Fruit fly (Drosophila melanogaster): ENCODE data around the gene CG2082.
A peak's percentile ranks its signal among the peaks of the same experiment; 100 is the strongest.

CG2082 gene

dm6 chr3R:5824456-5824855 lies 43.6 kb upstream of the CG2082 start, which contains the start of the genes Sec20 and dgrn (continued):
- TF ChIP-seq Sin3A (optimal IDR thresholded peaks at IDR 0.05) (peak; percentile 40), sr (GFP tag; IDR thresholded peaks at IDR 0.05) (no peak), CG15479 (GFP tag; optimal IDR thresholded peaks at IDR 0.05) (no peak), CG17385 (GFP tag; optimal IDR thresholded peaks at IDR 0.05) (peak; percentile 44), CG8924 (tag; optimal IDR thresholded peaks at IDR 0.05) (peak; percentile 73), Deaf1 (tag; optimal IDR thresholded peaks at IDR 0.05) (peak; percentile 63), CG7745 (tag; optimal IDR thresholded peaks at IDR 0.05) (no peak), CG7271 (tag; optimal IDR thresholded peaks at IDR 0.05) (peak; percentile 50), sqz (GFP tag; optimal IDR thresholded peaks at IDR 0.05) (peak; percentile 15), HLHmδ (GFP tag; optimal IDR thresholded peaks at IDR 0.05) (no peak), Ada2b (GFP tag; IDR thresholded peaks at IDR 0.05) (peak; percentile 33; the same call in 1 of the 2 replicates), CG7372 (GFP tag; IDR thresholded peaks at IDR 0.05) (no peak), Opbp (GFP tag; IDR thresholded peaks at IDR 0.05; ENCODE audit: partially characterized antibody) (peak; percentile 94), CG12942 (GFP tag; optimal IDR thresholded peaks at IDR 0.05) (peak; percentile 59), pan (optimal IDR thresholded peaks at IDR 0.05) (no peak), pan (GFP tag; optimal IDR thresholded peaks at IDR 0.05 in 1 of 2, IDR thresholded peaks at IDR 0.05 in 1 of 2) (peak in 1 of 2 experiments; percentile 37), Fer1 (GFP tag; optimal IDR thresholded peaks at IDR 0.05) (peak; percentile 59), CG16863 (GFP tag; optimal IDR thresholded peaks at IDR 0.05) (no peak), CG4730 (GFP tag; IDR thresholded peaks at IDR 0.05) (0 out of 2 replicates have a peak, but pooled peaks have one; percentile 20), inv (GFP tag; IDR thresholded peaks at IDR 0.05; ENCODE audit: partially characterized antibody) (peak; percentile 96), oc (tag; optimal IDR thresholded peaks at IDR 0.05) (peak; percentile 26), dan (GFP tag; IDR thresholded peaks at IDR 0.05) (no peak), CG3281 (GFP tag; optimal IDR thresholded peaks at IDR 0.05) (peak; percentile 38), CG12299 (tag; optimal IDR thresholded peaks at IDR 0.05) (peak; percentile 28), crc (GFP tag; optimal IDR thresholded peaks at IDR 0.05) (no peak), CG6765 (GFP tag; optimal IDR thresholded peaks at IDR 0.05) (peak; percentile 9), Elba2 (GFP tag; optimal IDR thresholded peaks at IDR 0.05) (no peak), CG11085 (GFP tag; IDR thresholded peaks at IDR 0.05) (no peak), NFAT (GFP tag; IDR thresholded peaks at IDR 0.05) (peak; percentile 74), Hand (GFP tag; optimal IDR thresholded peaks at IDR 0.05) (no peak), CG11560 (tag; IDR thresholded peaks at IDR 0.05) (no peak), gcm (GFP tag; optimal IDR thresholded peaks at IDR 0.05) (peak; percentile 61), schlank (tag; optimal IDR thresholded peaks at IDR 0.05) (no peak)

dm6 chr3R:5821750-5822149 lies 40.9 kb upstream of the CG2082 start, which contains the start of gene CG46303:
Gene CG46303, plus strand, starts transcription at chr3R:5821972.
- peak; percentile 39; the same call in 1 of the 3 replicates for TF ChIP-seq CG2199 (GFP tag; IDR thresholded peaks at IDR 0.05)
- peak; percentile 23 for TF ChIP-seq CG34376 (GFP tag; optimal IDR thresholded peaks at IDR 0.05)
- no peak for TF ChIP-seq CG31388 (GFP tag; optimal IDR thresholded peaks at IDR 0.05)
- no peak for TF ChIP-seq CG1602 (GFP tag; optimal IDR thresholded peaks at IDR 0.05)
- peak; percentile 25 for TF ChIP-seq cwo (GFP tag; optimal IDR thresholded peaks at IDR 0.05)
- peak in 1 of 2 experiments; percentile 8 for TF ChIP-seq Pdp1 (GFP tag; optimal IDR thresholded peaks at IDR 0.05)
- no peak for TF ChIP-seq CG18011 (GFP tag; optimal IDR thresholded peaks at IDR 0.05)
- peak; percentile 23 for TF ChIP-seq CG10543 (GFP tag; optimal IDR thresholded peaks at IDR 0.05)
- TF ChIP-seq NC2β (GFP tag; optimal IDR thresholded peaks at IDR 0.05): no peak
- TF ChIP-seq grn (GFP tag; optimal IDR thresholded peaks at IDR 0.05): peak; percentile 59
- TF ChIP-seq sima (GFP tag; optimal IDR thresholded peaks at IDR 0.05): no peak
- peak; percentile 12; the same call in 1 of the 3 replicates for TF ChIP-seq dysf (GFP tag; IDR thresholded peaks at IDR 0.05)
- TF ChIP-seq exex (tag; optimal IDR thresholded peaks at IDR 0.05): peak; percentile 81
- peak; percentile 76 for TF ChIP-seq sug (tag; optimal IDR thresholded peaks at IDR 0.05)
- peak; percentile 65 for TF ChIP-seq mirr (GFP tag; optimal IDR thresholded peaks at IDR 0.05)
- TF ChIP-seq HmgZ (tag; optimal IDR thresholded peaks at IDR 0.05): peak; percentile 1
- peak; percentile 24 for TF ChIP-seq Hey (tag; optimal IDR thresholded peaks at IDR 0.05)
- TF ChIP-seq ftz-f1 (GFP tag; optimal IDR thresholded peaks at IDR 0.05): peak; percentile 77

Measured in whole organism, embryonic.